In genomic region chr3R:7081972-7082371, dm6 we compare ENCODE assay signal across 1 fruit fly cellular context.
TF ChIP-seq lines count a peak whose summit lies in the region.

TSS of gene Dpck (plus strand) at chr3R:7082182.

TF ChIP-seq in whole organism, embryonic, 481 proteins besides CTCF, POLR2A, EP300 and RAD21 (continued from another document):
- TF ChIP-seq nerfin-1 (tag; optimal IDR thresholded peaks at IDR 0.05; lab: Kevin White, UChicago) (peak; percentile 6), CG18262 (tag; optimal IDR thresholded peaks at IDR 0.05; lab: Kevin White, UChicago) (peak; percentile 28), CG10565 (GFP tag; optimal IDR thresholded peaks at IDR 0.05; lab: Kevin White, UChicago) (no peak), HLH3B (GFP tag; IDR thresholded peaks at IDR 0.05; lab: Robert Waterston, UW) (no peak), CG3407 (GFP tag; optimal IDR thresholded peaks at IDR 0.05; lab: Kevin White, UChicago) (no peak), cg (GFP tag; optimal IDR thresholded peaks at IDR 0.05; lab: Kevin White, UChicago) (no peak), CG3847 (GFP tag; IDR thresholded peaks at IDR 0.05; lab: Robert Waterston, UW) (0 out of 2 replicates have a peak, but pooled peaks have one; percentile 32), chm (GFP tag; IDR thresholded peaks at IDR 0.05; lab: Robert Waterston, UW) (no peak; the same call in 1 of the 2 replicates), slbo (GFP tag; IDR thresholded peaks at IDR 0.05; lab: Robert Waterston, UW) (no peak), Abd-B (GFP tag; optimal IDR thresholded peaks at IDR 0.05; lab: Kevin White, UChicago) (no peak), MBD-R2 (GFP tag; IDR thresholded peaks at IDR 0.05; lab: Robert Waterston, UW) (peak; percentile 72), Nf-YC (tag; optimal IDR thresholded peaks at IDR 0.05; lab: Kevin White, UChicago) (peak; percentile 28), kni (GFP tag; optimal IDR thresholded peaks at IDR 0.05; lab: Kevin White, UChicago) (peak; percentile 72), Myb (GFP tag; optimal IDR thresholded peaks at IDR 0.05; lab: Kevin White, UChicago) (peak; percentile 63), Bteb2 (GFP tag; optimal IDR thresholded peaks at IDR 0.05; lab: Kevin White, UChicago) (no peak), caup (GFP tag; optimal IDR thresholded peaks at IDR 0.05; lab: Kevin White, UChicago; ENCODE audit: severe bottlenecking) (peak; percentile 17), Lpt (GFP tag; optimal IDR thresholded peaks at IDR 0.05; lab: Kevin White, UChicago) (no peak), CG11560 (tag; IDR thresholded peaks at IDR 0.05; lab: Robert Waterston, UW) (no peak), insv (GFP tag; optimal IDR thresholded peaks at IDR 0.05; lab: Kevin White, UChicago) (peak in 1 of 2 experiments; percentile 16), CG12769 (tag; optimal IDR thresholded peaks at IDR 0.05; lab: Kevin White, UChicago) (no peak), CG1792 (GFP tag; optimal IDR thresholded peaks at IDR 0.05; lab: Kevin White, UChicago) (no peak), CG31388 (GFP tag; optimal IDR thresholded peaks at IDR 0.05; lab: Kevin White, UChicago) (no peak), Ada2b (GFP tag; IDR thresholded peaks at IDR 0.05; lab: Robert Waterston, UW) (no peak), gfzf (GFP tag; optimal IDR thresholded peaks at IDR 0.05; lab: Kevin White, UChicago) (peak; percentile 73), schlank (tag; optimal IDR thresholded peaks at IDR 0.05; lab: Kevin White, UChicago) (no peak), Deaf1 (tag; optimal IDR thresholded peaks at IDR 0.05; lab: Kevin White, UChicago) (no peak), Hmr (GFP tag; optimal IDR thresholded peaks at IDR 0.05; lab: Kevin White, UChicago) (peak; percentile 46), dpn (GFP tag; optimal IDR thresholded peaks at IDR 0.05; lab: Kevin White, UChicago) (peak in 1 of 2 experiments; percentile 11), nau (GFP tag; optimal IDR thresholded peaks at IDR 0.05; lab: Kevin White, UChicago) (no peak), CG7928 (GFP tag; optimal IDR thresholded peaks at IDR 0.05; lab: Kevin White, UChicago) (no peak), CG1603 (tag; optimal IDR thresholded peaks at IDR 0.05; lab: Kevin White, UChicago) (peak; percentile 51), cad (GFP tag; optimal IDR thresholded peaks at IDR 0.05; lab: Kevin White, UChicago) (no peak), CG34224 (GFP tag; IDR thresholded peaks at IDR 0.05; lab: Robert Waterston, UW; ENCODE audit: partially characterized antibody) (no peak), ap (GFP tag; IDR thresholded peaks at IDR 0.05; lab: Robert Waterston, UW) (no peak), nom (GFP tag; optimal IDR thresholded peaks at IDR 0.05; lab: Kevin White, UChicago) (peak; percentile 73), CG6272 (GFP tag; IDR thresholded peaks at IDR 0.05; lab: Robert Waterston, UW) (no peak), CG13424 (tag; optimal IDR thresholded peaks at IDR 0.05; lab: Kevin White, UChicago) (peak; percentile 30), ems (GFP tag; optimal IDR thresholded peaks at IDR 0.05; lab: Kevin White, UChicago) (peak; percentile 38), disco-r (GFP tag; optimal IDR thresholded peaks at IDR 0.05; lab: Kevin White, UChicago) (no peak), CG2875 (GFP tag; optimal IDR thresholded peaks at IDR 0.05; lab: Kevin White, UChicago) (no peak), croc (GFP tag; conservative IDR thresholded peaks at IDR 0.05; lab: Robert Waterston, UW) (no peak), CG1832 (GFP tag; optimal IDR thresholded peaks at IDR 0.05; lab: Kevin White, UChicago) (no peak), CG3838 (GFP tag; optimal IDR thresholded peaks at IDR 0.05; lab: Kevin White, UChicago) (no peak), Fer3 (tag; optimal IDR thresholded peaks at IDR 0.05; lab: Kevin White, UChicago) (no peak), CG10543 (GFP tag; optimal IDR thresholded peaks at IDR 0.05; lab: Kevin White, UChicago) (peak; percentile 21), CG14710 (tag; optimal IDR thresholded peaks at IDR 0.05; lab: Kevin White, UChicago) (peak; percentile 45), CG8290 (GFP tag; optimal IDR thresholded peaks at IDR 0.05; lab: Kevin White, UChicago) (peak; percentile 22), CG8290 (tag; optimal IDR thresholded peaks at IDR 0.05; lab: Kevin White, UChicago) (peak; percentile 23 to 54), CG7556 (GFP tag; optimal IDR thresholded peaks at IDR 0.05; lab: Kevin White, UChicago) (no peak), CG18599 (GFP tag; optimal IDR thresholded peaks at IDR 0.05; lab: Kevin White, UChicago) (no peak), p53 (GFP tag; optimal IDR thresholded peaks at IDR 0.05; lab: Kevin White, UChicago) (no peak), Mes4 (GFP tag; optimal IDR thresholded peaks at IDR 0.05; lab: Kevin White, UChicago) (peak; percentile 4), repo (GFP tag; optimal IDR thresholded peaks at IDR 0.05; lab: Kevin White, UChicago) (no peak), CG30403 (GFP tag; optimal IDR thresholded peaks at IDR 0.05; lab: Kevin White, UChicago) (peak; percentile 39), CG17361 (GFP tag; IDR thresholded peaks at IDR 0.05; lab: Robert Waterston, UW) (0 out of 3 replicates have a peak, but pooled peaks have one; percentile 30), sug (tag; optimal IDR thresholded peaks at IDR 0.05; lab: Kevin White, UChicago) (peak; percentile 47), en (GFP tag; optimal IDR thresholded peaks at IDR 0.05; lab: Kevin White, UChicago) (peak; percentile 32), CG15696 (tag; optimal IDR thresholded peaks at IDR 0.05; lab: Kevin White, UChicago) (no peak), CG13894 (tag; optimal IDR thresholded peaks at IDR 0.05; lab: Kevin White, UChicago) (peak; percentile 17), Xbp1 (GFP tag; optimal IDR thresholded peaks at IDR 0.05; lab: Kevin White, UChicago) (peak; percentile 19)
TF ChIP-seq in whole organism, embryonic: peak in this region for 122.
